Worm (Caenorhabditis elegans) whole organism, early embryonic: ENCODE data around the gene srh-72.

Experiments
- B0310.2 ChIP-seq: sonication (generic microtip); optimal IDR thresholded peaks from 2 replicates; lab custom pipeline; 2016; ENCODE audit warnings: mild to moderate bottlenecking, missing genetic modification characterization, missing compliant biosample characterization
- F13C5.2 ChIP-seq: sonication (generic microtip); optimal IDR thresholded peaks from 2 replicates; lab custom pipeline; 2017; ENCODE audit warnings: mild to moderate bottlenecking, missing genetic modification characterization, inconsistent platforms, missing compliant biosample characterization
- aly-1 ChIP-seq: sonication (generic microtip); optimal IDR thresholded peaks from 2 replicates; lab custom pipeline; 2016; ENCODE audit warnings: missing genetic modification characterization, missing compliant biosample characterization
- ama-1 ChIP-seq: fragments of 150-350 bp; optimal IDR thresholded peaks from 2 replicates; lab custom pipeline; 2014
- ceh-13 ChIP-seq: fragments of 200-800 bp; sonication (Bioruptor generic); optimal IDR thresholded peaks from 2 replicates; lab custom pipeline; 2018; ENCODE audit warnings: mild to moderate bottlenecking, missing genetic modification characterization, missing compliant biosample characterization
- ceh-36 ChIP-seq: sonication (generic microtip); optimal IDR thresholded peaks from 2 replicates; lab custom pipeline; 2016; ENCODE audit warnings: missing genetic modification characterization, inconsistent platforms, missing compliant biosample characterization
- ets-7 ChIP-seq: sonication (generic microtip); optimal IDR thresholded peaks from 2 replicates; lab custom pipeline; 2016; ENCODE audit warnings: missing genotype, missing genetic modification characterization, missing compliant biosample characterization
- flt-1 ChIP-seq: fragments of 200-800 bp; sonication (Bioruptor generic); IDR thresholded peaks from 2 replicates; pipeline ENCODE4 v1.3.6; 2022; ENCODE audit warnings: missing genetic modification characterization, missing compliant biosample characterization
- hmbx-1 ChIP-seq: sonication (generic microtip); optimal IDR thresholded peaks from 2 replicates; lab custom pipeline; 2016; ENCODE audit warnings: mild to moderate bottlenecking, missing genetic modification characterization, missing compliant biosample characterization
- hmg-4 ChIP-seq: fragments of 200-800 bp; sonication (Bioruptor generic); optimal IDR thresholded peaks from 2 replicates; lab custom pipeline; 2018; ENCODE audit warnings: mild to moderate bottlenecking, missing genetic modification characterization, missing compliant biosample characterization
- hnd-1 ChIP-seq: sonication (generic microtip); optimal IDR thresholded peaks from 2 replicates; lab custom pipeline; 2016; ENCODE audit warnings: missing genetic modification characterization, missing compliant biosample characterization
- pes-1 ChIP-seq: fragments of 200-800 bp; sonication (Bioruptor generic); IDR thresholded peaks from 2 replicates; pipeline ENCODE4 v1.3.6; 2022; ENCODE audit warnings: missing genetic modification reagents, missing genetic modification characterization, missing compliant biosample characterization
- scrt-1 ChIP-seq: fragments of 200-800 bp; sonication (Bioruptor generic); IDR thresholded peaks from 2 replicates; pipeline ENCODE4 v1.3.6; 2022; ENCODE audit warnings: missing genetic modification characterization, missing compliant biosample characterization
- sea-1 ChIP-seq: fragments of 200-800 bp; sonication (Bioruptor generic); conservative IDR thresholded peaks from 2 replicates; pipeline ENCODE4 v1.3.6; 2022; ENCODE audit warnings: missing genetic modification characterization, missing compliant biosample characterization
- tbx-11 ChIP-seq: fragments of 200-800 bp; sonication (Bioruptor generic); IDR thresholded peaks from 2 replicates; pipeline ENCODE4 v1.3.6; 2022; ENCODE audit warnings: missing genetic modification characterization, missing compliant biosample characterization
- tbx-37 ChIP-seq: fragments of 200-800 bp; sonication (Bioruptor generic); conservative IDR thresholded peaks from 2 replicates; pipeline ENCODE4 v1.3.6; 2022; ENCODE audit warnings: missing genetic modification reagents, missing genetic modification characterization, missing compliant biosample characterization
- tra-4 ChIP-seq: sonication (generic microtip); optimal IDR thresholded peaks from 2 replicates; lab custom pipeline; 2017; ENCODE audit warnings: missing genetic modification characterization, missing compliant biosample characterization

Gene srh-72

DNA sequence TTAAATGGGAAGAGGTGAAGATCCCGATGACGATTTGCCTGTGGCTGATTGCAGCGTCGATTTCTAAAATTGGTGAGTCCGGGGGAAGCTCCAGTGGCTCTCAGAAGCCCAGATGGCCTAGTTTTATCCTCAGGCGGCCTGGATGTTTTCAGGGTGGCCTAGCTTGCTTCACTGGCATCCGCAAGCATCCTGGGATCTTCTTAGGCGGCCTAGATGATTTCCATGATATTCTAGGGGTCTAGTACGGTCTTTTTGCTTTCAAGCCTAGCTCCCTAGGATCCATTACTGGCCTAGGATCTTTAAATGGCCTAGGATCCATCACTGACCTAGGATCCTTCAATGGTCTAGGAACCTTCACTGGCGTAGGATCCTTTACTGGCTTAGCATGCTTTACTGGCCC is 30.6 kb upstream of the srh-72 start:
- no peak for TF ChIP-seq hmg-4 (GFP tag; lab: Kevin White, UChicago)
- TF ChIP-seq F13C5.2 (tag; lab: Kevin White, UChicago) = no peak

- no peak for TF ChIP-seq ceh-13 (GFP tag; lab: Kevin White, UChicago)
- no peak for TF ChIP-seq tra-4 (tag; lab: Kevin White, UChicago)
- TF ChIP-seq ama-1 (lab: Kevin White, UChicago) = no peak
- TF ChIP-seq scrt-1 (GFP tag; lab: Robert Waterston, UW) = no peak
- no peak for TF ChIP-seq flt-1 (GFP tag; lab: Robert Waterston, UW)
- TF ChIP-seq hmbx-1 (tag; lab: Kevin White, UChicago) = no peak
- no peak for TF ChIP-seq hnd-1 (tag; lab: Kevin White, UChicago)
- no peak for TF ChIP-seq ets-7 (tag; lab: Kevin White, UChicago)
- TF ChIP-seq pes-1 (GFP tag; lab: Robert Waterston, UW) = no peak
- no peak for TF ChIP-seq sea-1 (GFP tag; lab: Robert Waterston, UW)
- no peak for TF ChIP-seq ceh-36 (tag; lab: Kevin White, UChicago)
- TF ChIP-seq tbx-37 (GFP tag; lab: Robert Waterston, UW) = no peak
- no peak for TF ChIP-seq tbx-11 (GFP tag; lab: Robert Waterston, UW)
- TF ChIP-seq aly-1 = no peak
Observed at ce11 chrII:1670260-1670879, 30.0 kb upstream of the srh-72 start, which contains the start of gene nhx-6. Gene nhx-6, plus strand, starts transcription at chrII:1670829.

DNA sequence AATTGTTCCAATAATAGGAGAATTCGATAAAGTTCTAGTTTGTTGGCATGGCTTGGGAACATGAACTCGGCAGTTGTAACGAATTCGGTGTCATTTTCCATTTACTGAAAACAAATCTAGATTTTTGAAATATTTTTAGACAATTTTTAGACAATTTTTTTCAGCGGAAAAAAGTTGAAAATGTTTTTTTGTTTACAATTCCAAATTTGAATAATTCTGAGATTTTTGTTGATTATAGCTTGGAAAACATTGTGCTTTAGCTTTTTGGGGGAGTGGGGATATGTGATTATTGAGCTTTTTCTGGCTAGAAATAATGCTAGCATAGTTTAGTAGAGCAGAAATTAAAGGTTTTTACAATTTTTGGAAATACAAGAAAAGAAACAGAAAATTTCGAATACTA is 28.5 kb upstream of the srh-72 start, which contains the start of gene srw-97:
Gene srw-97 (minus strand): TSS at position 101 of the 400 bp plus-strand sequence.
- TF ChIP-seq ets-7 (tag; lab: Kevin White, UChicago) = no peak
- TF ChIP-seq flt-1 (GFP tag; lab: Robert Waterston, UW) = no peak
- no peak for TF ChIP-seq B0310.2 (tag; lab: Kevin White, UChicago)
- TF ChIP-seq tbx-37 (GFP tag; lab: Robert Waterston, UW) = no peak
- TF ChIP-seq scrt-1 (GFP tag; lab: Robert Waterston, UW) = no peak
- no peak for TF ChIP-seq sea-1 (GFP tag; lab: Robert Waterston, UW)
- TF ChIP-seq pes-1 (GFP tag; lab: Robert Waterston, UW) = no peak
- TF ChIP-seq hmbx-1 (tag; lab: Kevin White, UChicago) = no peak
- no peak for TF ChIP-seq ama-1 (lab: Kevin White, UChicago)
- TF ChIP-seq ceh-36 (tag; lab: Kevin White, UChicago) = no peak
- TF ChIP-seq aly-1 = no peak
- TF ChIP-seq hmg-4 (GFP tag; lab: Kevin White, UChicago) = no peak
- TF ChIP-seq ceh-13 (GFP tag; lab: Kevin White, UChicago) = no peak
- TF ChIP-seq tra-4 (tag; lab: Kevin White, UChicago) = no peak
- TF ChIP-seq F13C5.2 (tag; lab: Kevin White, UChicago) = no peak
- TF ChIP-seq hnd-1 (tag; lab: Kevin White, UChicago) = no peak

ce11 chrII:1666025-1666424 is 25.6 kb upstream of the srh-72 start, which contains the start of gene srlf-29:
Gene srlf-29, plus strand, starts transcription at chrII:1666325.
- no peak for TF ChIP-seq ceh-36 (tag; lab: Kevin White, UChicago)
- TF ChIP-seq sea-1 (GFP tag; lab: Robert Waterston, UW) = no peak
- TF ChIP-seq pes-1 (GFP tag; lab: Robert Waterston, UW) = no peak
- no peak for TF ChIP-seq F13C5.2 (tag; lab: Kevin White, UChicago)
- no peak for TF ChIP-seq tbx-37 (GFP tag; lab: Robert Waterston, UW)
- no peak for TF ChIP-seq B0310.2 (tag; lab: Kevin White, UChicago)
- no peak for TF ChIP-seq ceh-13 (GFP tag; lab: Kevin White, UChicago)
- no peak for TF ChIP-seq tra-4 (tag; lab: Kevin White, UChicago)
- TF ChIP-seq hmg-4 (GFP tag; lab: Kevin White, UChicago) = no peak
- no peak for TF ChIP-seq hnd-1 (tag; lab: Kevin White, UChicago)
- TF ChIP-seq flt-1 (GFP tag; lab: Robert Waterston, UW) = no peak
- TF ChIP-seq ama-1 (lab: Kevin White, UChicago) = no peak
- no peak for TF ChIP-seq hmbx-1 (tag; lab: Kevin White, UChicago)
- no peak for TF ChIP-seq ets-7 (tag; lab: Kevin White, UChicago)

- TF ChIP-seq B0310.2 (tag; lab: Kevin White, UChicago) = no peak
- TF ChIP-seq hmg-4 (GFP tag; lab: Kevin White, UChicago) = peak; percentile 16
- no peak for TF ChIP-seq F13C5.2 (tag; lab: Kevin White, UChicago)
Observed at ce11 chrII:1663516-1663915, 23.1 kb upstream of the srh-72 start, which contains the start of gene duxl-1. Gene duxl-1, plus strand, starts transcription at chrII:1663699.

ce11 chrII:1662881-1663280 is 22.5 kb upstream of the srh-72 start, which contains the start of gene ZC204.14:
Gene ZC204.14, minus strand, starts transcription at chrII:1662949.
- TF ChIP-seq hmbx-1 (tag; lab: Kevin White, UChicago) (no peak), tbx-37 (GFP tag; lab: Robert Waterston, UW) (no peak), aly-1 (no peak), flt-1 (GFP tag; lab: Robert Waterston, UW) (no peak), ceh-36 (tag; lab: Kevin White, UChicago) (no peak), tra-4 (tag; lab: Kevin White, UChicago) (no peak), sea-1 (GFP tag; lab: Robert Waterston, UW) (no peak), hmg-4 (GFP tag; lab: Kevin White, UChicago) (no peak), B0310.2 (tag; lab: Kevin White, UChicago) (no peak), F13C5.2 (tag; lab: Kevin White, UChicago) (no peak), ets-7 (tag; lab: Kevin White, UChicago) (no peak), tbx-11 (GFP tag; lab: Robert Waterston, UW) (no peak), hnd-1 (tag; lab: Kevin White, UChicago) (no peak), ceh-13 (GFP tag; lab: Kevin White, UChicago) (no peak), ama-1 (lab: Kevin White, UChicago) (no peak)
